Fruit fly (Drosophila melanogaster) whole organism, embryonic: Measurements from ENCODE around the gene MTPAP.

Source experiments
- Bdp1 ChIP-seq: fragments of 200-800 bp; sonication (Bioruptor generic); optimal IDR thresholded peaks from 3 replicates; lab custom pipeline; 2016; ENCODE audit warnings: missing biosample characterization, missing genetic modification characterization
- CG10209 ChIP-seq: fragments of 200-800 bp; sonication (Bioruptor generic); optimal IDR thresholded peaks from 3 replicates; lab custom pipeline; 2017; ENCODE audit warnings: missing biosample characterization, mild to moderate bottlenecking, missing genetic modification characterization, missing genetic modification reagents
- CG12391 ChIP-seq: fragments of 200-800 bp; sonication (Bioruptor generic); optimal IDR thresholded peaks from 3 replicates; lab custom pipeline; 2018; ENCODE audit warnings: missing biosample characterization, mild to moderate bottlenecking, missing genetic modification characterization, moderate library complexity
- CG12659 ChIP-seq: fragments of 200-800 bp; sonication (Bioruptor generic); optimal IDR thresholded peaks from 3 replicates; lab custom pipeline; 2017; ENCODE audit warnings: mild to moderate bottlenecking, missing biosample characterization, missing genetic modification reagents, missing genetic modification characterization
- CG15269 ChIP-seq: fragments of 200-800 bp; sonication (Bioruptor generic); optimal IDR thresholded peaks from 2 replicates; lab custom pipeline; 2018; ENCODE audit warnings: missing biosample characterization, mild to moderate bottlenecking, missing genetic modification characterization, moderate library complexity
- CG15479 ChIP-seq: fragments of 200-800 bp; sonication (Bioruptor generic); optimal IDR thresholded peaks from 3 replicates; lab custom pipeline; 2019; ENCODE audit warnings: missing biosample characterization, mild to moderate bottlenecking, missing genetic modification characterization, moderate library complexity
- CG1603 ChIP-seq: fragments of 200-800 bp; sonication (Bioruptor generic); optimal IDR thresholded peaks from 2 replicates; lab custom pipeline; 2019; ENCODE audit warnings: missing biosample characterization, mild to moderate bottlenecking, missing genetic modification characterization, moderate library complexity
- CG17829 ChIP-seq: fragments of 200-800 bp; optimal IDR thresholded peaks from 2 replicates; lab custom pipeline; 2019; ENCODE audit warnings: missing biosample characterization, mild to moderate bottlenecking, missing genetic modification characterization, moderate library complexity
- CG18262 ChIP-seq: fragments of 200-800 bp; optimal IDR thresholded peaks from 3 replicates; lab custom pipeline; 2019; ENCODE audit warnings: missing biosample characterization, mild to moderate bottlenecking, missing genetic modification characterization, moderate library complexity
- CG18764 ChIP-seq: fragments of 200-800 bp; sonication (Bioruptor generic); optimal IDR thresholded peaks from 3 replicates; lab custom pipeline; 2016; ENCODE audit warnings: missing biosample characterization, missing genetic modification characterization
- CG2202 ChIP-seq: fragments of 200-800 bp; sonication (Bioruptor generic); optimal IDR thresholded peaks from 2 replicates; lab custom pipeline; 2018; ENCODE audit warnings: missing biosample characterization, mild to moderate bottlenecking, missing genetic modification characterization
- CG31365 ChIP-seq: fragments of 200-800 bp; sonication (Bioruptor generic); optimal IDR thresholded peaks from 2 replicates; lab custom pipeline; 2018; ENCODE audit warnings: missing biosample characterization, mild to moderate bottlenecking, missing genetic modification characterization
- CG3726 ChIP-seq: fragments of 200-800 bp; sonication (Bioruptor generic); IDR thresholded peaks from 3 replicates; pipeline ENCODE4, ENCODE4 v1.3.6; 2022; ENCODE audit warnings: missing biosample characterization, missing genetic modification characterization
- CG4328 ChIP-seq: fragments of 200-800 bp; sonication (Bioruptor generic); optimal IDR thresholded peaks from 3 replicates; lab custom pipeline; 2017; ENCODE audit warnings: missing biosample characterization, missing genetic modification reagents, missing genetic modification characterization
- CG4360 ChIP-seq: fragments of 200-800 bp; sonication (Bioruptor generic); IDR thresholded peaks from 2 replicates; pipeline ENCODE4 v1.3.6; 2022; ENCODE audit warnings: missing biosample characterization, missing genetic modification characterization
- CG7963 ChIP-seq: fragments of 200-800 bp; sonication (Bioruptor generic); IDR thresholded peaks from 3 replicates; pipeline ENCODE4 v1.3.6; 2022; ENCODE audit warnings: missing biosample characterization, missing genetic modification characterization; ENCODE audit not compliant: partially characterized antibody
- CG9932 ChIP-seq: fragments of 200-800 bp; sonication (Bioruptor generic); IDR thresholded peaks from 2 replicates; pipeline ENCODE4 v1.3.6; 2022; ENCODE audit warnings: missing biosample characterization, missing genetic modification characterization
- CTCF ChIP-seq: fragments of 200-800 bp; sonication (Bioruptor generic); optimal IDR thresholded peaks from 2 replicates; lab custom pipeline; 2017; ENCODE audit warnings: missing biosample characterization, mild to moderate bottlenecking, missing genetic modification characterization, moderate library complexity
- CkIIα-i1 ChIP-seq: fragments of 200-800 bp; sonication (Bioruptor generic); IDR thresholded peaks from 2 replicates; pipeline ENCODE4 v1.3.6; 2022; ENCODE audit warnings: missing biosample characterization, missing genetic modification characterization
- Dek ChIP-seq: fragments of 200-800 bp; sonication (Bioruptor generic); optimal IDR thresholded peaks from 3 replicates; lab custom pipeline; 2019; ENCODE audit warnings: missing biosample characterization, mild to moderate bottlenecking, missing genetic modification characterization, moderate library complexity
- Dp ChIP-seq: fragments of 200-800 bp; sonication (Bioruptor generic); optimal IDR thresholded peaks from 2 replicates; lab custom pipeline; 2018; ENCODE audit warnings: missing biosample characterization, mild to moderate bottlenecking, missing genetic modification characterization, moderate library complexity
- ERR ChIP-seq: fragments of 200-800 bp; sonication (Bioruptor generic); optimal IDR thresholded peaks from 2 replicates; lab custom pipeline; 2016; ENCODE audit warnings: missing biosample characterization, missing genetic modification characterization
- Ets65A ChIP-seq: fragments of 200-800 bp; sonication (Bioruptor generic); peaks from one replicate; lab custom pipeline; 2016; ENCODE audit warnings: missing biosample characterization, missing genetic modification characterization
- Fer2 ChIP-seq: fragments of 200-800 bp; sonication (Bioruptor generic); optimal IDR thresholded peaks from 2 replicates; lab custom pipeline; 2018; ENCODE audit warnings: missing biosample characterization, mild to moderate bottlenecking, missing genetic modification characterization, moderate library complexity
- HLH4C ChIP-seq: fragments of 200-800 bp; sonication (Bioruptor generic); IDR thresholded peaks from 3 replicates; pipeline ENCODE4 v1.3.6; 2022; ENCODE audit warnings: missing biosample characterization, missing genetic modification characterization; ENCODE audit not compliant: partially characterized antibody
- MBD-R2 ChIP-seq: fragments of 200-800 bp; sonication (Bioruptor generic); IDR thresholded peaks from 2 replicates; pipeline ENCODE4 v1.3.6; 2022; ENCODE audit warnings: missing biosample characterization, missing genetic modification characterization
- Myb ChIP-seq: fragments of 200-800 bp; sonication (Bioruptor generic); optimal IDR thresholded peaks from 2 replicates; lab custom pipeline; 2016; ENCODE audit warnings: missing biosample characterization, missing genetic modification characterization
- Oli ChIP-seq: fragments of 200-800 bp; sonication (Bioruptor generic); optimal IDR thresholded peaks from 2 replicates; lab custom pipeline; 2018; ENCODE audit warnings: missing biosample characterization, mild to moderate bottlenecking, missing genetic modification characterization, moderate library complexity
- Six4 ChIP-seq: fragments of 200-800 bp; sonication (Bioruptor generic); optimal IDR thresholded peaks from 2 replicates; lab custom pipeline; 2016; ENCODE audit warnings: missing biosample characterization, missing genetic modification characterization
- ase ChIP-seq: fragments of 200-800 bp; sonication (Bioruptor generic); IDR thresholded peaks from 3 replicates; pipeline ENCODE4 v1.3.6; 2022; ENCODE audit warnings: missing biosample characterization, missing genetic modification characterization
- croc ChIP-seq: fragments of 200-800 bp; sonication (Bioruptor generic); conservative IDR thresholded peaks from 3 replicates; pipeline ENCODE4 v1.3.6; 2022; ENCODE audit warnings: missing biosample characterization, missing genetic modification characterization
- cwo ChIP-seq: fragments of 200-800 bp; sonication (Bioruptor generic); optimal IDR thresholded peaks from 3 replicates; lab custom pipeline; 2017; ENCODE audit warnings: missing biosample characterization, missing genetic modification characterization, mild to moderate bottlenecking, moderate library complexity, missing genetic modification reagents
- dmrt99B ChIP-seq: fragments of 200-800 bp; sonication (Bioruptor generic); optimal IDR thresholded peaks from 2 replicates; lab custom pipeline; 2018; ENCODE audit warnings: missing biosample characterization, mild to moderate bottlenecking, missing genetic modification characterization, moderate library complexity
- dysf ChIP-seq: fragments of 200-800 bp; sonication (Bioruptor generic); IDR thresholded peaks from 3 replicates; pipeline ENCODE4 v1.3.6; 2022; ENCODE audit warnings: missing biosample characterization, missing genetic modification characterization
- emc ChIP-seq: fragments of 200-800 bp; sonication (Bioruptor generic); optimal IDR thresholded peaks from 2 replicates; lab custom pipeline; 2016; ENCODE audit warnings: missing biosample characterization, missing genetic modification characterization
- ewg ChIP-seq: fragments of 200-800 bp; sonication (Bioruptor generic); optimal IDR thresholded peaks from 3 replicates; lab custom pipeline; 2017; ENCODE audit warnings: mild to moderate bottlenecking, missing biosample characterization, missing genetic modification reagents, missing genetic modification characterization
- fu2 ChIP-seq: fragments of 200-800 bp; sonication (Bioruptor generic); optimal IDR thresholded peaks from 2 replicates; lab custom pipeline; 2016; ENCODE audit warnings: missing biosample characterization, missing genetic modification characterization
- gfzf ChIP-seq: fragments of 200-800 bp; sonication (Bioruptor generic); optimal IDR thresholded peaks from 2 replicates; lab custom pipeline; 2016; ENCODE audit warnings: missing biosample characterization, mild to moderate bottlenecking, missing genetic modification characterization, moderate library complexity
- kah ChIP-seq: fragments of 200-800 bp; sonication (Bioruptor generic); optimal IDR thresholded peaks from 2 replicates; lab custom pipeline; 2018; ENCODE audit warnings: missing biosample characterization, mild to moderate bottlenecking, missing genetic modification characterization
- knrl ChIP-seq: fragments of 200-800 bp; sonication (Bioruptor generic); IDR thresholded peaks from 3 replicates; pipeline ENCODE4 v1.3.6; 2022; ENCODE audit warnings: missing biosample characterization, missing genetic modification characterization; ENCODE audit not compliant: partially characterized antibody
- nerfin-2 ChIP-seq: fragments of 200-800 bp; sonication (Bioruptor generic); IDR thresholded peaks from 2 replicates; pipeline ENCODE4 v1.3.6; 2022; ENCODE audit warnings: missing biosample characterization, missing genetic modification characterization; ENCODE audit not compliant: partially characterized antibody
- nom ChIP-seq: fragments of 200-800 bp; sonication (Bioruptor generic); optimal IDR thresholded peaks from 2 replicates; lab custom pipeline; 2017; ENCODE audit warnings: missing biosample characterization, missing genetic modification characterization, mild to moderate bottlenecking, moderate library complexity, missing genetic modification reagents
- pho ChIP-seq: fragments of 200-800 bp; sonication (Bioruptor generic); optimal IDR thresholded peaks from 2 replicates; lab custom pipeline; 2016; ENCODE audit warnings: missing biosample characterization, missing genetic modification characterization
- psq ChIP-seq: fragments of 200-800 bp; sonication (Bioruptor generic); optimal IDR thresholded peaks from 2 replicates; lab custom pipeline; 2017; ENCODE audit warnings: missing biosample characterization, missing genetic modification characterization
- pzg ChIP-seq: fragments of 200-800 bp; sonication (Bioruptor generic); optimal IDR thresholded peaks from 3 replicates; lab custom pipeline; 2018; ENCODE audit warnings: missing biosample characterization, mild to moderate bottlenecking, missing genetic modification characterization, moderate library complexity
- sens ChIP-seq: fragments of 200-800 bp; sonication (Bioruptor generic); peaks from one replicate; lab custom pipeline; 2016; ENCODE audit warnings: missing biosample characterization, missing genetic modification characterization
- trem ChIP-seq: fragments of 200-800 bp; optimal IDR thresholded peaks from 3 replicates; lab custom pipeline; 2019; ENCODE audit warnings: missing biosample characterization, mild to moderate bottlenecking, missing genetic modification characterization, moderate library complexity
- twi ChIP-seq: fragments of 200-800 bp; optimal IDR thresholded peaks from 2 replicates; lab custom pipeline; 2019; ENCODE audit warnings: missing biosample characterization, mild to moderate bottlenecking, missing genetic modification characterization, moderate library complexity
- wek ChIP-seq: fragments of 200-800 bp; sonication (Bioruptor generic); optimal IDR thresholded peaks from 3 replicates; lab custom pipeline; 2018; ENCODE audit warnings: missing biosample characterization, mild to moderate bottlenecking, missing genetic modification characterization, moderate library complexity
- z ChIP-seq: fragments of 200-800 bp; sonication (Bioruptor generic); IDR thresholded peaks from 3 replicates; pipeline ENCODE4 v1.3.6; 2022; ENCODE audit warnings: missing biosample characterization, missing genetic modification characterization
- zfh2 ChIP-seq: fragments of 200-800 bp; sonication (Bioruptor generic); optimal IDR thresholded peaks from 2 replicates; lab custom pipeline; 2016; ENCODE audit warnings: missing biosample characterization, missing genetic modification characterization

Gene MTPAP

dm6 chrX:1322214-1322613, 26.9 kb downstream of the MTPAP start, which contains the start of gene DAAM (continued):
- no peak for TF ChIP-seq CG4360
- TF ChIP-seq CG2202: no peak
- TF ChIP-seq Myb (GFP tag; lab: Kevin White, UChicago): peak; percentile 99
- no peak for TF ChIP-seq CkIIα-i1 (GFP tag; lab: Robert Waterston, UW)
- peak; percentile 51 for TF ChIP-seq CG17829 (tag; lab: Kevin White, UChicago)
- TF ChIP-seq twi: no peak
- no peak for TF ChIP-seq ERR (GFP tag; lab: Kevin White, UChicago)
- TF ChIP-seq CG31365 (tag; lab: Kevin White, UChicago): peak; percentile 30
- TF ChIP-seq MBD-R2: peak; percentile 84
- TF ChIP-seq Dp (GFP tag; lab: Kevin White, UChicago): peak; percentile 80
- TF ChIP-seq z (GFP tag; lab: Robert Waterston, UW): no peak
- peak; percentile 58 for TF ChIP-seq CG9932 (GFP tag; lab: Robert Waterston, UW)
- TF ChIP-seq CG7963: peak; percentile 26; the same call in 1 of the 3 replicates
- no peak for TF ChIP-seq ase
- peak; percentile 51 for TF ChIP-seq CG4328
- peak; percentile 59 for TF ChIP-seq gfzf
- TF ChIP-seq pho (GFP tag; lab: Kevin White, UChicago): peak; percentile 4
- peak; percentile 47 for TF ChIP-seq CG12391 (tag; lab: Kevin White, UChicago)
- TF ChIP-seq wek (GFP tag; lab: Kevin White, UChicago): peak; percentile 8
- TF ChIP-seq Oli (tag; lab: Kevin White, UChicago): peak; percentile 2
- peak; percentile 84 for TF ChIP-seq CG12659 (GFP tag; lab: Kevin White, UChicago)
- peak; percentile 61 for TF ChIP-seq CG15479 (GFP tag; lab: Kevin White, UChicago)
- no peak for TF ChIP-seq psq (GFP tag; lab: Kevin White, UChicago)
- TF ChIP-seq Six4 (GFP tag; lab: Kevin White, UChicago): no peak
- TF ChIP-seq nom (GFP tag; lab: Kevin White, UChicago): no peak
- no peak for TF ChIP-seq croc (GFP tag; lab: Robert Waterston, UW)
- peak; percentile 89 for TF ChIP-seq CG1603
- peak; percentile 9 for TF ChIP-seq Bdp1 (GFP tag; lab: Kevin White, UChicago)
- TF ChIP-seq CG15269 (tag; lab: Kevin White, UChicago): peak; percentile 14
- peak; percentile 31 for TF ChIP-seq Dek
- peak; percentile 55 for TF ChIP-seq HLH4C
- peak; percentile 73 for TF ChIP-seq sens
- peak; percentile 59; the same call in 1 of the 2 replicates for TF ChIP-seq nerfin-2
- TF ChIP-seq dysf (GFP tag; lab: Robert Waterston, UW): peak; percentile 68; the same call in 2 of the 3 replicates
- TF ChIP-seq trem (tag; lab: Kevin White, UChicago): peak; percentile 62
- no peak for TF ChIP-seq kah
- TF ChIP-seq pzg: peak; percentile 87
- TF ChIP-seq ewg (GFP tag; lab: Kevin White, UChicago): peak; percentile 81
- no peak for TF ChIP-seq CG18262 (tag; lab: Kevin White, UChicago)
- TF ChIP-seq CG3726 (GFP tag; lab: Robert Waterston, UW): no peak
- peak; percentile 65 for TF ChIP-seq CTCF
- peak; percentile 20 for TF ChIP-seq CG10209
- TF ChIP-seq emc (GFP tag; lab: Kevin White, UChicago): peak; percentile 29
- TF ChIP-seq zfh2 (GFP tag; lab: Kevin White, UChicago): peak; percentile 53
- TF ChIP-seq dmrt99B (tag; lab: Kevin White, UChicago): no peak
- TF ChIP-seq cwo (GFP tag; lab: Kevin White, UChicago): peak; percentile 18
- TF ChIP-seq knrl (GFP tag; lab: Robert Waterston, UW): peak; percentile 54
- peak; percentile 5 for TF ChIP-seq fu2 (GFP tag; lab: Kevin White, UChicago)
- no peak for TF ChIP-seq Fer2
- TF ChIP-seq Ets65A (GFP tag; lab: Kevin White, UChicago): peak; percentile 99
- no peak for TF ChIP-seq CG18764
